Fruit fly (Drosophila melanogaster) Kc167 (cell line): ENCODE results near the gene Atg18b.

Experiments
- Myc ChIP-seq: fragments of >200 bp; optimal IDR thresholded peaks from 2 replicates; lab custom pipeline; 2017; ENCODE audit warnings: missing external identifiers
- Sin3A ChIP-seq: fragments of >200 bp; optimal IDR thresholded peaks from 2 replicates; lab custom pipeline; 2018; ENCODE audit warnings: missing external identifiers
- h ChIP-seq: fragments of >200 bp; optimal IDR thresholded peaks from 3 replicates; lab custom pipeline; 2018; ENCODE audit warnings: missing external identifiers
- insv ChIP-seq: fragments of >200 bp; optimal IDR thresholded peaks from 3 replicates; lab custom pipeline; 2018; ENCODE audit warnings: missing external identifiers
- psq ChIP-seq: fragments of >200 bp; optimal IDR thresholded peaks from 2 replicates; lab custom pipeline; 2017; ENCODE audit warnings: missing external identifiers
- ttk ChIP-seq: sonication (Bioruptor generic); optimal IDR thresholded peaks from 2 replicates; lab custom pipeline; 2017; ENCODE audit warnings: missing external identifiers

Atg18b gene

DNA sequence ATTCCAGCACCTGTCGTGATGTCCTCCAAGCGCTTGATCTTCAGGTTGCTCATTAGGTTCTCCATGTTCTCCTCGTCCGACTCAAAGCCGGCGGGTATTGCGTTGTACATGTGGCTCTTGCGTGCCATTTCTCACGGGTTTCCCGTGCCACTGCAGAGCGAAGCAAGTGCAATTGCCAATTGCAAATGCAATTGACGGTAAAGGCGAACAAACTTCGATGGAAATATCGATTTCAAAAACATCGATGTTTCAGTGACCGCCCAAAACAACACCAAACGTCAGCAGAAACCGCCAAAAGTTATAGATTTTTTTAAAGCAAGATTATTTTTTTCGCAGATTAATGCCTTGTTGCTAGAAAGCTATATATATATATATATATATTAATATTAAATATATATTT, 57.5 kb downstream of the Atg18b start, which contains the start of gene Nbr:
Gene Nbr, minus strand, starts transcription at position 209 of the 400 bp plus-strand sequence.
- no peak for TF ChIP-seq insv
- no peak for TF ChIP-seq Sin3A (lab: Kevin White, UChicago)
- no peak for TF ChIP-seq h (lab: Kevin White, UChicago)
- no peak for TF ChIP-seq ttk (lab: Kevin White, UChicago)
- no peak for TF ChIP-seq Myc
- no peak for TF ChIP-seq psq (lab: Kevin White, UChicago)
